Worm (Caenorhabditis elegans) whole organism, L4 larva: ENCODE results near the gene F42G2.5.

Source experiments
- D1046.2 ChIP-seq: fragments of 200-800 bp; sonication (Bioruptor generic); IDR thresholded peaks from 2 replicates; pipeline ENCODE4 v1.3.6; 2022; ENCODE audit warnings: missing genetic modification characterization, missing compliant biosample characterization
- F37D6.2 ChIP-seq: sonication (generic microtip); optimal IDR thresholded peaks from 2 replicates; lab custom pipeline; 2016; ENCODE audit warnings: mild to moderate bottlenecking, missing genetic modification characterization, missing compliant biosample characterization
- T20F7.1 ChIP-seq: fragments of 200-800 bp; sonication (Bioruptor generic); optimal IDR thresholded peaks from 2 replicates; lab custom pipeline; 2018; ENCODE audit warnings: mild to moderate bottlenecking, missing genetic modification characterization, missing compliant biosample characterization
- Y5F2A.4 ChIP-seq: fragments of 200-800 bp; sonication (Bioruptor generic); optimal IDR thresholded peaks from 2 replicates; lab custom pipeline; 2018; ENCODE audit warnings: mild to moderate bottlenecking, missing genetic modification characterization, missing compliant biosample characterization
- ZK337.2 ChIP-seq: fragments of 200-800 bp; sonication (Bioruptor generic); IDR thresholded peaks from 2 replicates; pipeline ENCODE4 v1.3.6; 2022; ENCODE audit warnings: missing genetic modification reagents, missing genetic modification characterization, missing compliant biosample characterization
- aha-1 ChIP-seq: fragments of 150-350 bp; peaks from one replicate; lab custom pipeline; 2014; ENCODE audit warnings: missing biosample characterization, missing genetic modification characterization
- aly-2 ChIP-seq: sonication (generic microtip); optimal IDR thresholded peaks from 2 replicates; lab custom pipeline; 2018; ENCODE audit warnings: missing biosample characterization, missing genetic modification characterization
- ama-1 ChIP-seq: fragments of 150-350 bp; optimal IDR thresholded peaks from 2 replicates; lab custom pipeline; 2014; ENCODE audit warnings: inconsistent platforms, mixed read lengths
- ceh-32 ChIP-seq: sonication (generic microtip); optimal IDR thresholded peaks from 2 replicates; lab custom pipeline; 2016; ENCODE audit warnings: mild to moderate bottlenecking, missing genetic modification characterization, missing compliant biosample characterization; ENCODE audit not compliant: poor library complexity
- ceh-62 ChIP-seq: sonication (generic microtip); optimal IDR thresholded peaks from 2 replicates; lab custom pipeline; 2017; ENCODE audit warnings: missing biosample characterization, missing genetic modification characterization
- ces-1 ChIP-seq: fragments of 150-350 bp; sonication (generic microtip); optimal IDR thresholded peaks from 4 replicates; lab custom pipeline; 2014; ENCODE audit warnings: missing biosample characterization, missing genetic modification reagents, missing genetic modification characterization
- ctbp-1 ChIP-seq: fragments of 200-800 bp; sonication (Bioruptor generic); IDR thresholded peaks from 2 replicates; pipeline ENCODE4 v1.3.6; 2022; ENCODE audit warnings: missing genetic modification reagents, missing genetic modification characterization, missing compliant biosample characterization
- daf-16 ChIP-seq, 3 experiments: sonication (generic microtip); optimal IDR thresholded peaks; 2 replicates each; lab custom pipeline; 2016 to 2017; ENCODE audit warnings: missing genetic modification characterization in 3 of 3, missing genetic modification reagents in 3 of 3, mild to moderate bottlenecking in 2 of 3, missing compliant biosample characterization in 2 of 3, missing biosample characterization in 1 of 3, moderate library complexity in 1 of 3
- daf-19 ChIP-seq: fragments of 200-800 bp; sonication (Bioruptor generic); conservative IDR thresholded peaks from 2 replicates; pipeline ENCODE4 v1.3.6; 2022; ENCODE audit warnings: missing genetic modification characterization, missing compliant biosample characterization
- daf-8 ChIP-seq: fragments of 200-800 bp; sonication (Bioruptor generic); IDR thresholded peaks from 2 replicates; pipeline ENCODE4 v1.3.6; 2022; ENCODE audit warnings: missing genetic modification characterization, missing compliant biosample characterization
- dmd-6 ChIP-seq: fragments of 200-800 bp; sonication (Bioruptor generic); IDR thresholded peaks from 2 replicates; pipeline ENCODE4 v1.3.6; 2022; ENCODE audit warnings: missing genetic modification reagents, missing genetic modification characterization, missing compliant biosample characterization
- dmd-8 ChIP-seq: fragments of 200-800 bp; sonication (Bioruptor generic); IDR thresholded peaks from 2 replicates; pipeline ENCODE4 v1.3.6; 2022; ENCODE audit warnings: missing genetic modification characterization, missing compliant biosample characterization
- dve-1 ChIP-seq: sonication (generic microtip); optimal IDR thresholded peaks from 2 replicates; lab custom pipeline; 2017; ENCODE audit warnings: antibody characterized with exemption, mild to moderate bottlenecking, missing genetic modification characterization, missing compliant biosample characterization; ENCODE audit not compliant: insufficient read depth
- hlh-11 ChIP-seq: fragments of 200-800 bp; sonication (Bioruptor generic); optimal IDR thresholded peaks from 2 replicates; lab custom pipeline; 2018; ENCODE audit warnings: mild to moderate bottlenecking, missing genetic modification characterization, missing compliant biosample characterization
- hlh-30 ChIP-seq: sonication (generic microtip); optimal IDR thresholded peaks from 2 replicates; lab custom pipeline; 2017; ENCODE audit warnings: antibody characterized with exemption, mild to moderate bottlenecking, missing genetic modification characterization, missing compliant biosample characterization; ENCODE audit not compliant: insufficient read depth
- lin-13 ChIP-seq: fragments of 150-350 bp; optimal IDR thresholded peaks from 2 replicates; lab custom pipeline; 2014; ENCODE audit warnings: missing biosample characterization, missing genetic modification reagents, missing genetic modification characterization
- lin-15B ChIP-seq: fragments of 150-350 bp; sonication (generic microtip); optimal IDR thresholded peaks from 3 replicates; lab custom pipeline; 2014; ENCODE audit warnings: missing biosample characterization, missing genetic modification characterization
- lir-3 ChIP-seq: sonication (generic microtip); optimal IDR thresholded peaks from 2 replicates; lab custom pipeline; 2016; ENCODE audit warnings: mild to moderate bottlenecking, missing genetic modification characterization, missing compliant biosample characterization
- lsy-2 ChIP-seq, 2 experiments: fragments of 150-350 bp in 1 of 2; sonication (generic microtip) in 1 of 2; optimal IDR thresholded peaks; 2 replicates each; lab custom pipeline; 2014 to 2017; ENCODE audit warnings: missing biosample characterization in 2 of 2, missing genetic modification characterization in 2 of 2
- madf-5 ChIP-seq, 2 experiments: fragments of 200-800 bp; sonication (Bioruptor generic); IDR thresholded peaks; 2 replicates each; pipeline ENCODE4 v1.3.6; 2022; ENCODE audit warnings: missing compliant biosample characterization in 2 of 2, missing genetic modification characterization in 2 of 2
- mep-1 ChIP-seq: fragments of 150-350 bp; sonication (generic microtip); optimal IDR thresholded peaks from 3 replicates; lab custom pipeline; 2014; ENCODE audit warnings: missing biosample characterization, missing genetic modification characterization
- mes-2 ChIP-seq: sonication (generic microtip); optimal IDR thresholded peaks from 2 replicates; lab custom pipeline; 2016; ENCODE audit warnings: missing genotype, mild to moderate bottlenecking, missing genetic modification characterization, missing compliant biosample characterization; ENCODE audit not compliant: poor library complexity, severe bottlenecking
- nhr-102 ChIP-seq: sonication (generic microtip); optimal IDR thresholded peaks from 2 replicates; lab custom pipeline; 2016; ENCODE audit warnings: mild to moderate bottlenecking, missing genetic modification characterization, moderate library complexity, missing compliant biosample characterization
- nhr-111 ChIP-seq: fragments of 200-800 bp; sonication (Bioruptor generic); optimal IDR thresholded peaks from 2 replicates; lab custom pipeline; 2018; ENCODE audit warnings: mild to moderate bottlenecking, missing genetic modification characterization, missing compliant biosample characterization
- nhr-25 ChIP-seq: sonication (generic microtip); optimal IDR thresholded peaks from 2 replicates; lab custom pipeline; 2017; ENCODE audit warnings: missing genetic modification characterization, mild to moderate bottlenecking, missing compliant biosample characterization, antibody characterized with exemption, moderate library complexity, borderline replicate concordance; ENCODE audit not compliant: insufficient read depth
- nhr-48 ChIP-seq: sonication (generic microtip); optimal IDR thresholded peaks from 2 replicates; lab custom pipeline; 2016; ENCODE audit warnings: mild to moderate bottlenecking, missing genetic modification characterization, missing compliant biosample characterization
- nhr-76 ChIP-seq: fragments of 150-350 bp; optimal IDR thresholded peaks from 2 replicates; lab custom pipeline; 2014; ENCODE audit warnings: missing biosample characterization, missing genetic modification characterization
- nhr-77 ChIP-seq: fragments of 150-350 bp; optimal IDR thresholded peaks from 2 replicates; lab custom pipeline; 2014; ENCODE audit warnings: missing biosample characterization, missing genetic modification characterization
- rbr-2 ChIP-seq: sonication (generic microtip); optimal IDR thresholded peaks from 2 replicates; lab custom pipeline; 2016; ENCODE audit warnings: missing genotype, missing genetic modification characterization, missing compliant biosample characterization
- sdz-12 ChIP-seq: fragments of 200-800 bp; sonication (Bioruptor generic); optimal IDR thresholded peaks from 2 replicates; lab custom pipeline; 2018; ENCODE audit warnings: mild to moderate bottlenecking, missing genetic modification characterization, missing compliant biosample characterization
- set-16 ChIP-seq: fragments of 200-800 bp; sonication (Bioruptor generic); IDR thresholded peaks from 2 replicates; pipeline ENCODE4 v1.3.6; 2022; ENCODE audit warnings: missing genetic modification reagents, missing genetic modification characterization, missing compliant biosample characterization
- vab-7 ChIP-seq: fragments of 200-800 bp; sonication (Bioruptor generic); IDR thresholded peaks from 2 replicates; pipeline ENCODE4 v1.3.6; 2022; ENCODE audit warnings: missing genetic modification reagents, missing genetic modification characterization, missing compliant biosample characterization
- zfp-2 ChIP-seq: sonication (generic microtip); optimal IDR thresholded peaks from 2 replicates; lab custom pipeline; 2016; ENCODE audit warnings: mild to moderate bottlenecking, missing genetic modification characterization, missing compliant biosample characterization
- zip-2 ChIP-seq: fragments of 150-350 bp; optimal IDR thresholded peaks from 2 replicates; lab custom pipeline; 2014; ENCODE audit warnings: missing biosample characterization, missing genetic modification characterization

Gene F42G2.5

DNA sequence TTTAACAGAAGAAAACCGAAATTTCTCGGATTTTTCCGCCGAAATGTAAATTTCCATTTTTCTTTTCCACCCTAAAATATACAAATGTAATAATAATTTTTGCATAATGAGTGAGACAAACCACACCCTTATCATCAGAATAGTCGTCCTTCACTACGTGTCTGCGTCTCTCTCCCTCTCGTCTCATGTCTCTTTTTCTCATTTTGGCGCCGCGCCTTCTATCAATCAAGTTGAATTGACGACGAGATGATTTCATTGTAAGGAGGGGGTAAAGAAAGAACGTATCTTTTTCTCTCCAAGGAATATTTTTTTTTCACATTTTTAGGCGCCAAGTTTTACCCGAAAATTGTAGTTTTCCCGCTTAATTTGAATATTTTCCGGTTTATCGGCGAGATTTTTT lies 24.5 kb upstream of the F42G2.5 start:
- TF ChIP-seq rbr-2 (tag; lab: Kevin White, UChicago): no peak
- TF ChIP-seq set-16 (GFP tag; lab: Robert Waterston, UW): no peak
- no peak for TF ChIP-seq ceh-62
- no peak for TF ChIP-seq ama-1
- no peak for TF ChIP-seq nhr-111 (GFP tag; lab: Kevin White, UChicago)
- no peak for TF ChIP-seq daf-16 (GFP tag; optimal IDR thresholded peaks at IDR 0.05; lab: Kevin White, UChicago)
- peak; percentile 26 for TF ChIP-seq daf-16 (tag; optimal IDR thresholded peaks at IDR 0.05; lab: Kevin White, UChicago)
- TF ChIP-seq nhr-102 (tag; lab: Kevin White, UChicago): no peak
- TF ChIP-seq nhr-77 (tag; lab: Kevin White, UChicago): no peak
- TF ChIP-seq ces-1 (GFP tag; lab: Kevin White, UChicago): no peak
- TF ChIP-seq ceh-32 (tag; lab: Kevin White, UChicago): no peak
- no peak for TF ChIP-seq aly-2
- TF ChIP-seq lir-3 (tag; lab: Kevin White, UChicago): no peak
- no peak for TF ChIP-seq zfp-2
- TF ChIP-seq mes-2 (tag; lab: Kevin White, UChicago): peak; percentile 46
- no peak for TF ChIP-seq ctbp-1 (GFP tag; lab: Robert Waterston, UW)
- no peak for TF ChIP-seq T20F7.1 (GFP tag; lab: Kevin White, UChicago)
- TF ChIP-seq mep-1 (tag; lab: Kevin White, UChicago): peak; percentile 42
- no peak for TF ChIP-seq lin-15B (tag; lab: Kevin White, UChicago)
- TF ChIP-seq dmd-8 (GFP tag; lab: Robert Waterston, UW): no peak
- TF ChIP-seq daf-19 (GFP tag; lab: Robert Waterston, UW): no peak
- peak; percentile 33 for TF ChIP-seq dve-1 (tag; lab: Kevin White, UChicago)
- no peak for TF ChIP-seq Y5F2A.4 (GFP tag; lab: Kevin White, UChicago)
- TF ChIP-seq zip-2 (tag; lab: Kevin White, UChicago): no peak
- TF ChIP-seq D1046.2 (GFP tag; lab: Robert Waterston, UW): no peak
- TF ChIP-seq hlh-30 (tag; lab: Kevin White, UChicago): peak; percentile 20
- TF ChIP-seq lsy-2 (tag; optimal IDR thresholded peaks at IDR 0.05; lab: Kevin White, UChicago): peak in 1 of 2 experiments; percentile 10
- TF ChIP-seq F37D6.2 (tag; lab: Kevin White, UChicago): no peak
- no peak for TF ChIP-seq sdz-12
- no peak for TF ChIP-seq daf-8 (GFP tag; lab: Robert Waterston, UW)
- TF ChIP-seq nhr-76 (tag; lab: Kevin White, UChicago): no peak
- peak; percentile 26; the same call in 1 of the 2 replicates for TF ChIP-seq dmd-6 (GFP tag; lab: Robert Waterston, UW)
- TF ChIP-seq aha-1 (tag; lab: Kevin White, UChicago): no peak
- peak; percentile 42 for TF ChIP-seq hlh-11 (tag; lab: Kevin White, UChicago)
- no peak for TF ChIP-seq nhr-25 (tag; lab: Kevin White, UChicago)
- no peak for TF ChIP-seq ZK337.2 (GFP tag; lab: Robert Waterston, UW)
- TF ChIP-seq lin-13: no peak
- no peak for TF ChIP-seq nhr-48 (tag; lab: Kevin White, UChicago)
- TF ChIP-seq madf-5 (GFP tag; IDR thresholded peaks at IDR 0.05; lab: Robert Waterston, UW): no peak

DNA sequence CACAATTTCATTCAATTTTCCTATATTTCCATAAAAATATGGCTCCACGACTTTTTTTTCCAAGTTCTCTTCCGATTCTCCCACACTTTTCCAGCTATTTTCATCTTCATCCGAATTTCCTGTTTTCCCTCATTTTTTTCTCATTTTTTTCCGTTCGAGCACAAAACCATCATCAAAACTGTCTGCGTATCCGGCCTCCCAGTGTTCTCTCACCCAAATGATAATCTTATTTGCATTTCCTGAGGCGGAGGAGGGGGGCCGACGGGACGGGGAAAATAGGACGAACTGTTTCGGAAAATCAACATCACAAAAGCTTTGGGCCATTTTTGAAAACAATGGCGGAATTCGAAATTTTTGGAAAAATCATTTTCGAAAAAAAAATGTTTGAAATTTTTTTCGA lies 22.5 kb upstream of the F42G2.5 start:
- TF ChIP-seq vab-7: no peak
